1 fruit fly cellular context compared by ENCODE assay signal in genomic region chr3R:15651770-15652410, dm6.
TF ChIP-seq lines count a peak whose summit lies in the region.

No protein-coding gene starts in this region.

TF ChIP-seq in whole organism, embryonic, 481 proteins besides CTCF, POLR2A, EP300 and RAD21 (continued from another document and continues in another):
- TF ChIP-seq CG11093 (GFP tag; IDR thresholded peaks at IDR 0.05; lab: Robert Waterston, UW) (peak; percentile 41; the same call in 1 of the 3 replicates), Lhr (GFP tag; optimal IDR thresholded peaks at IDR 0.05; lab: Kevin White, UChicago) (no peak), CG17802 (tag; optimal IDR thresholded peaks at IDR 0.05; lab: Kevin White, UChicago) (peak; percentile 3), CG2875 (GFP tag; optimal IDR thresholded peaks at IDR 0.05; lab: Kevin White, UChicago) (peak; percentile 36), Chrac-16 (GFP tag; optimal IDR thresholded peaks at IDR 0.05; lab: Kevin White, UChicago) (peak; percentile 44), nerfin-1 (tag; optimal IDR thresholded peaks at IDR 0.05; lab: Kevin White, UChicago) (peak; percentile 25), otp (GFP tag; IDR thresholded peaks at IDR 0.05; lab: Robert Waterston, UW) (peak; percentile 63; the same call in 1 of the 3 replicates), eyg (GFP tag; optimal IDR thresholded peaks at IDR 0.05; lab: Kevin White, UChicago) (no peak), CG4730 (GFP tag; IDR thresholded peaks at IDR 0.05; lab: Robert Waterston, UW) (no peak), mam (GFP tag; optimal IDR thresholded peaks at IDR 0.05; lab: Kevin White, UChicago) (peak; percentile 13), onecut (GFP tag; IDR thresholded peaks at IDR 0.05; lab: Robert Waterston, UW) (0 out of 2 replicates have a peak, but pooled peaks have one; percentile 20), CG11504 (tag; optimal IDR thresholded peaks at IDR 0.05; lab: Kevin White, UChicago) (peak; percentile 59), CG3726 (GFP tag; IDR thresholded peaks at IDR 0.05; lab: Robert Waterston, UW) (peak; percentile 47; the same call in 1 of the 3 replicates), pfk (GFP tag; optimal IDR thresholded peaks at IDR 0.05; lab: Kevin White, UChicago) (no peak), Drgx (GFP tag; IDR thresholded peaks at IDR 0.05; lab: Robert Waterston, UW) (peak; percentile 97), CG17829 (tag; optimal IDR thresholded peaks at IDR 0.05; lab: Kevin White, UChicago) (peak; percentile 62), Sox102F (GFP tag; optimal IDR thresholded peaks at IDR 0.05; lab: Kevin White, UChicago) (peak; percentile 32), Doc3 (GFP tag; IDR thresholded peaks at IDR 0.05; lab: Robert Waterston, UW; ENCODE audit: partially characterized antibody) (no peak), CG33557 (GFP tag; optimal IDR thresholded peaks at IDR 0.05; lab: Kevin White, UChicago) (peak; percentile 34), mirr (GFP tag; optimal IDR thresholded peaks at IDR 0.05; lab: Kevin White, UChicago) (no peak), ind (GFP tag; optimal IDR thresholded peaks at IDR 0.05; lab: Kevin White, UChicago) (peak; percentile 32), bcd (GFP tag; optimal IDR thresholded peaks at IDR 0.05; lab: Kevin White, UChicago) (peak; percentile 28), nom (GFP tag; optimal IDR thresholded peaks at IDR 0.05; lab: Kevin White, UChicago) (peak; percentile 92), CG3281 (GFP tag; optimal IDR thresholded peaks at IDR 0.05; lab: Kevin White, UChicago) (no peak), nmo (GFP tag; optimal IDR thresholded peaks at IDR 0.05; lab: Kevin White, UChicago) (peak; percentile 76), Fer2 (tag; optimal IDR thresholded peaks at IDR 0.05; lab: Kevin White, UChicago) (no peak), slp2 (GFP tag; optimal IDR thresholded peaks at IDR 0.05; lab: Kevin White, UChicago) (no peak), lov (optimal IDR thresholded peaks at IDR 0.05; lab: Kevin White, UChicago) (no peak), lov (GFP tag; IDR thresholded peaks at IDR 0.05; lab: Robert Waterston, UW) (peak; percentile 74; the same call in 1 of the 3 replicates), CG17328 (GFP tag; IDR thresholded peaks at IDR 0.05; lab: Robert Waterston, UW) (peak; percentile 43; the same call in 1 of the 2 replicates), Doc2 (GFP tag; IDR thresholded peaks at IDR 0.05; lab: Robert Waterston, UW) (no peak), pum (GFP tag; optimal IDR thresholded peaks at IDR 0.05; lab: Kevin White, UChicago) (peak; percentile 61), CG7745 (tag; optimal IDR thresholded peaks at IDR 0.05; lab: Kevin White, UChicago) (no peak), CG12219 (GFP tag; optimal IDR thresholded peaks at IDR 0.05; lab: Kevin White, UChicago) (peak; percentile 29), HLHmδ (GFP tag; optimal IDR thresholded peaks at IDR 0.05; lab: Kevin White, UChicago) (no peak), CG31388 (GFP tag; optimal IDR thresholded peaks at IDR 0.05; lab: Kevin White, UChicago) (peak; percentile 1), ttk (GFP tag; IDR thresholded peaks at IDR 0.05; lab: Robert Waterston, UW) (no peak), CG8944 (GFP tag; optimal IDR thresholded peaks at IDR 0.05; lab: Kevin White, UChicago) (peak; percentile 62), pzg (GFP tag; optimal IDR thresholded peaks at IDR 0.05; lab: Kevin White, UChicago) (no peak), pita (GFP tag; optimal IDR thresholded peaks at IDR 0.05; lab: Kevin White, UChicago) (no peak), CG7839 (tag; optimal IDR thresholded peaks at IDR 0.05; lab: Kevin White, UChicago) (peak; percentile 40), CG3065 (GFP tag; optimal IDR thresholded peaks at IDR 0.05; lab: Kevin White, UChicago) (no peak), ems (GFP tag; optimal IDR thresholded peaks at IDR 0.05; lab: Kevin White, UChicago) (peak; percentile 15), Gsc (GFP tag; IDR thresholded peaks at IDR 0.05; lab: Robert Waterston, UW) (0 out of 2 replicates have a peak, but pooled peaks have one; percentile 32), cg (GFP tag; optimal IDR thresholded peaks at IDR 0.05; lab: Kevin White, UChicago) (no peak), ERR (GFP tag; optimal IDR thresholded peaks at IDR 0.05; lab: Kevin White, UChicago) (no peak), CG11398 (GFP tag; optimal IDR thresholded peaks at IDR 0.05; lab: Kevin White, UChicago) (no peak), TFAM (GFP tag; optimal IDR thresholded peaks at IDR 0.05; lab: Kevin White, UChicago) (peak; percentile 19), Gug (GFP tag; IDR thresholded peaks at IDR 0.05; lab: Robert Waterston, UW) (no peak; the same call in 3 of the 4 replicates), CG2202 (tag; optimal IDR thresholded peaks at IDR 0.05; lab: Kevin White, UChicago) (peak; percentile 40), shn (GFP tag; optimal IDR thresholded peaks at IDR 0.05; lab: Kevin White, UChicago) (peak; percentile 1), CG10147 (GFP tag; optimal IDR thresholded peaks at IDR 0.05; lab: Kevin White, UChicago) (no peak), chm (GFP tag; IDR thresholded peaks at IDR 0.05; lab: Robert Waterston, UW) (peak; percentile 63; the same call in 1 of the 2 replicates), CG9727 (GFP tag; optimal IDR thresholded peaks at IDR 0.05; lab: Kevin White, UChicago) (peak; percentile 73), Taf1 (GFP tag; IDR thresholded peaks at IDR 0.05; lab: Robert Waterston, UW) (no peak), pnt (GFP tag; optimal IDR thresholded peaks at IDR 0.05; lab: Kevin White, UChicago) (peak; percentile 26), CG6813 (GFP tag; optimal IDR thresholded peaks at IDR 0.05; lab: Kevin White, UChicago) (peak; percentile 47), sc (optimal IDR thresholded peaks at IDR 0.05; lab: Kevin White, UChicago) (no peak), sc (GFP tag; optimal IDR thresholded peaks at IDR 0.05; lab: Kevin White, UChicago) (peak; percentile 29), dimm (GFP tag; IDR thresholded peaks at IDR 0.05; lab: Robert Waterston, UW) (no peak), bab2 (GFP tag; optimal IDR thresholded peaks at IDR 0.05; lab: Kevin White, UChicago) (peak; percentile 37), CG10431 (GFP tag; optimal IDR thresholded peaks at IDR 0.05; lab: Kevin White, UChicago) (no peak), CG6689 (GFP tag; IDR thresholded peaks at IDR 0.05; lab: Robert Waterston, UW) (peak; percentile 58; the same call in 1 of the 2 replicates), fd64A (GFP tag; optimal IDR thresholded peaks at IDR 0.05; lab: Kevin White, UChicago) (no peak), unpg (GFP tag; optimal IDR thresholded peaks at IDR 0.05; lab: Kevin White, UChicago) (peak; percentile 41), trem (tag; optimal IDR thresholded peaks at IDR 0.05; lab: Kevin White, UChicago) (peak; percentile 66), rib (GFP tag; IDR thresholded peaks at IDR 0.05; lab: Robert Waterston, UW) (no peak), CG9817 (tag; optimal IDR thresholded peaks at IDR 0.05; lab: Kevin White, UChicago) (no peak), so (GFP tag; IDR thresholded peaks at IDR 0.05; lab: Robert Waterston, UW) (0 out of 3 replicates have a peak, but pooled peaks have one; percentile 28), az2 (GFP tag; optimal IDR thresholded peaks at IDR 0.05; lab: Kevin White, UChicago) (peak; percentile 38), Optix (GFP tag; IDR thresholded peaks at IDR 0.05; lab: Robert Waterston, UW) (no peak), Max (GFP tag; optimal IDR thresholded peaks at IDR 0.05; lab: Kevin White, UChicago) (peak; percentile 22), fd96Cb (tag; optimal IDR thresholded peaks at IDR 0.05; lab: Kevin White, UChicago) (peak; percentile 75), jumu (GFP tag; optimal IDR thresholded peaks at IDR 0.05; lab: Kevin White, UChicago) (peak; percentile 21), CG1603 (tag; optimal IDR thresholded peaks at IDR 0.05; lab: Kevin White, UChicago) (peak; percentile 80), CG30431 (GFP tag; optimal IDR thresholded peaks at IDR 0.05; lab: Kevin White, UChicago) (peak; percentile 33), Poxn (GFP tag; IDR thresholded peaks at IDR 0.05; lab: Robert Waterston, UW) (no peak), ci (GFP tag; IDR thresholded peaks at IDR 0.05; lab: Robert Waterston, UW) (peak; percentile 51; the same call in 1 of the 3 replicates), CG2116 (GFP tag; optimal IDR thresholded peaks at IDR 0.05; lab: Kevin White, UChicago) (no peak), CG2712 (tag; optimal IDR thresholded peaks at IDR 0.05; lab: Kevin White, UChicago) (peak; percentile 73), CG30403 (GFP tag; optimal IDR thresholded peaks at IDR 0.05; lab: Kevin White, UChicago) (peak; percentile 34), D19B (GFP tag; optimal IDR thresholded peaks at IDR 0.05; lab: Kevin White, UChicago) (no peak), vvl (GFP tag; IDR thresholded peaks at IDR 0.05; lab: Robert Waterston, UW) (peak; percentile 46; the same call in 1 of the 2 replicates), Oli (tag; optimal IDR thresholded peaks at IDR 0.05; lab: Kevin White, UChicago) (peak; percentile 33), CG10366 (GFP tag; IDR thresholded peaks at IDR 0.05; lab: Robert Waterston, UW) (peak; percentile 21; the same call in 1 of the 2 replicates), nerfin-2 (GFP tag; IDR thresholded peaks at IDR 0.05; lab: Robert Waterston, UW; ENCODE audit: partially characterized antibody) (no peak), dmrt11E (tag; optimal IDR thresholded peaks at IDR 0.05; lab: Kevin White, UChicago) (peak; percentile 73), Med (GFP tag; lab: Kevin White, UChicago) (peak; percentile 35), CG16815 (GFP tag; optimal IDR thresholded peaks at IDR 0.05; lab: Kevin White, UChicago) (peak; percentile 44), CG4707 (GFP tag; optimal IDR thresholded peaks at IDR 0.05; lab: Kevin White, UChicago) (no peak), gt (GFP tag; IDR thresholded peaks at IDR 0.05; lab: Robert Waterston, UW) (0 out of 2 replicates have a peak, but pooled peaks have one; percentile 25), Dp (GFP tag; optimal IDR thresholded peaks at IDR 0.05; lab: Kevin White, UChicago) (no peak), emc (GFP tag; optimal IDR thresholded peaks at IDR 0.05; lab: Kevin White, UChicago) (no peak), CG4282 (GFP tag; optimal IDR thresholded peaks at IDR 0.05; lab: Kevin White, UChicago) (peak; percentile 45), Asciz (GFP tag; optimal IDR thresholded peaks at IDR 0.05; lab: Kevin White, UChicago) (no peak), lmd (GFP tag; IDR thresholded peaks at IDR 0.05; lab: Robert Waterston, UW) (no peak), lola (GFP tag; optimal IDR thresholded peaks at IDR 0.05; lab: Kevin White, UChicago) (peak in 1 of 3 experiments; percentile 47), grau (tag; optimal IDR thresholded peaks at IDR 0.05; lab: Kevin White, UChicago) (no peak), fru (optimal IDR thresholded peaks at IDR 0.05; lab: Kevin White, UChicago) (no peak), CG14710 (tag; optimal IDR thresholded peaks at IDR 0.05; lab: Kevin White, UChicago) (peak; percentile 68), hkb (optimal IDR thresholded peaks at IDR 0.05; lab: Kevin White, UChicago) (peak; percentile 50), hkb (GFP tag; IDR thresholded peaks at IDR 0.05; lab: Robert Waterston, UW) (peak; percentile 57; the same call in 1 of the 2 replicates), CG16863 (GFP tag; optimal IDR thresholded peaks at IDR 0.05; lab: Kevin White, UChicago) (peak; percentile 27), tap (tag; optimal IDR thresholded peaks at IDR 0.05; lab: Kevin White, UChicago) (peak; percentile 10), wek (GFP tag; optimal IDR thresholded peaks at IDR 0.05; lab: Kevin White, UChicago) (no peak), Dip2 (GFP tag; IDR thresholded peaks at IDR 0.05; lab: Robert Waterston, UW) (no peak), CG1529 (GFP tag; optimal IDR thresholded peaks at IDR 0.05; lab: Kevin White, UChicago) (peak; percentile 1), vnd (GFP tag; IDR thresholded peaks at IDR 0.05; lab: Robert Waterston, UW; ENCODE audit: partially characterized antibody) (no peak), tin (GFP tag; optimal IDR thresholded peaks at IDR 0.05; lab: Kevin White, UChicago) (peak; percentile 39), CG10654 (GFP tag; optimal IDR thresholded peaks at IDR 0.05; lab: Kevin White, UChicago) (peak; percentile 27), Mes4 (GFP tag; optimal IDR thresholded peaks at IDR 0.05; lab: Kevin White, UChicago) (no peak), Xrp1 (GFP tag; IDR thresholded peaks at IDR 0.05; lab: Robert Waterston, UW) (peak; percentile 83), CG11085 (GFP tag; IDR thresholded peaks at IDR 0.05; lab: Robert Waterston, UW) (no peak), chif (GFP tag; optimal IDR thresholded peaks at IDR 0.05; lab: Kevin White, UChicago) (peak; percentile 61 to 73), Awh (GFP tag; IDR thresholded peaks at IDR 0.05; lab: Robert Waterston, UW) (peak; percentile 56; the same call in 1 of the 2 replicates), ara (GFP tag; IDR thresholded peaks at IDR 0.05; lab: Robert Waterston, UW) (peak; percentile 70), CG13775 (GFP tag; optimal IDR thresholded peaks at IDR 0.05; lab: Kevin White, UChicago) (peak; percentile 31), CG7556 (GFP tag; optimal IDR thresholded peaks at IDR 0.05; lab: Kevin White, UChicago) (peak; percentile 9), org-1 (GFP tag; optimal IDR thresholded peaks at IDR 0.05; lab: Kevin White, UChicago) (peak; percentile 28), wor (GFP tag; IDR thresholded peaks at IDR 0.05; lab: Robert Waterston, UW) (no peak), CG10321 (GFP tag; IDR thresholded peaks at IDR 0.05; lab: Robert Waterston, UW) (no peak), run (tag; optimal IDR thresholded peaks at IDR 0.05; lab: Kevin White, UChicago) (no peak), CG17568 (GFP tag; optimal IDR thresholded peaks at IDR 0.05; lab: Kevin White, UChicago) (no peak), Hmr (GFP tag; optimal IDR thresholded peaks at IDR 0.05; lab: Kevin White, UChicago) (no peak), CG15479 (GFP tag; optimal IDR thresholded peaks at IDR 0.05; lab: Kevin White, UChicago) (no peak), chn (GFP tag; optimal IDR thresholded peaks at IDR 0.05; lab: Kevin White, UChicago) (peak; percentile 7), CG32767 (GFP tag; IDR thresholded peaks at IDR 0.05; lab: Robert Waterston, UW) (no peak), maf-S (GFP tag; optimal IDR thresholded peaks at IDR 0.05; lab: Kevin White, UChicago) (no peak), dmrt99B (tag; optimal IDR thresholded peaks at IDR 0.05; lab: Kevin White, UChicago) (peak; percentile 45), bigmax (GFP tag; optimal IDR thresholded peaks at IDR 0.05; lab: Kevin White, UChicago) (no peak), CG10462 (GFP tag; optimal IDR thresholded peaks at IDR 0.05; lab: Kevin White, UChicago) (no peak), Hand (GFP tag; optimal IDR thresholded peaks at IDR 0.05; lab: Kevin White, UChicago) (no peak), HLH3B (GFP tag; IDR thresholded peaks at IDR 0.05; lab: Robert Waterston, UW) (peak; percentile 36; the same call in 1 of the 2 replicates)
